Worm (Caenorhabditis elegans): Measurements from ENCODE around the gene srt-69.

srt-69 gene

DNA sequence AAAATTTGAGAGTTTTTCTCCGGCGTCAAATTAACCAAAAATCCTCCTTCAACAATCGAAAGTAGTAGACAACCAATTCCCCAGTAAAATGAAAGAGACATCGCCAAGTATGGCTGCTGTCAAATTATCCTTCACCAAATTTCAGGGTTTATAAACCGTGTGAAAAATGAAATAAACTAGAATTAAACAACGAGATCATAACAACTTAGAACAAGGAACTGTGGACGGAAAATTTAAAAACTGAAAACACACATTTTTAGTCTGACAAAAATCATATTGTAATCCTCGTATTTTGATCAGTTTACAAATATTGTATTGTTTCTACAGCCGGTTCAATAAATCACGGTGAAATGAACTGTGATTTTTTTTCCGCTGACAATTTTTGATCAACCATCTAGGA lies 2.5 kb downstream of the srt-69 start, which contains the start of gene cest-30:
Gene cest-30 (minus strand): TSS at position 101 of the 400 bp plus-strand sequence.
- TF ChIP-seq C06A6.2 (GFP tag; conservative IDR thresholded peaks at IDR 0.05) (no peak), ceh-58 (GFP tag; IDR thresholded peaks at IDR 0.05) (no peak), madf-6 (GFP tag; IDR thresholded peaks at IDR 0.05) (no peak), snpc-3.4 (tag; optimal IDR thresholded peaks at IDR 0.05) (no peak), Y67H2A.10 (GFP tag; conservative IDR thresholded peaks at IDR 0.05) (no peak), attf-6 (GFP tag; IDR thresholded peaks at IDR 0.05) (no peak), ama-1 (optimal IDR thresholded peaks at IDR 0.05) (no peak), ama-1 (GFP tag; optimal IDR thresholded peaks at IDR 0.05) (no peak), F49E8.2 (tag; optimal IDR thresholded peaks at IDR 0.05; ENCODE audit: insufficient read depth) (no peak), lag-1 (GFP tag; IDR thresholded peaks at IDR 0.05) (no peak), F10E7.11 (tag; optimal IDR thresholded peaks at IDR 0.05) (no peak), ztf-22 (GFP tag; optimal IDR thresholded peaks at IDR 0.05) (no peak)

DNA sequence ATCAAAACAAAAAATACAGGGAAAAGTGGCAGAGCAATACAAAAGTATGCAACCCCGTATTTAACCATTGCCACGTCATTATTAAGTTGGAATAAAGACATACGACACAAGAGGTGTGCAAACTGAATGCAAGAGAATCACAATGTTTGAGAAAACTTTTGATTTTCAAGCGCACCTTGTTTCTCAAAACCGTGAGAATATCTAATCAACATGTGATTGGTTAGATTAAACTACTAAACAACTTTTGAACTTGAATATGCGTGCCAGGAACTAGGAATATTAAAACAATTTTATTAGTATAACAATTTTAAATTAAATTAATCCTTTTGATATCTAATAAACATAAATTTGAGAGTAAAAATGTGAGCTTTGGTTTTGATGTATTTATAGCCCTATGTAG lies 6.0 kb downstream of the srt-69 start, which contains the start of gene srt-70:
Gene srt-70 (minus strand): TSS at position 101 of the 400 bp plus-strand sequence.
- TF ChIP-seq cebp-1 (GFP tag; IDR thresholded peaks at IDR 0.05) (no peak), cebp-1 (tag; optimal IDR thresholded peaks at IDR 0.05) (no peak), lin-26 (GFP tag; IDR thresholded peaks at IDR 0.05) (no peak), ztf-3 (GFP tag; optimal IDR thresholded peaks at IDR 0.05) (no peak), B0261.1 (tag; optimal IDR thresholded peaks at IDR 0.05) (no peak), ets-4 (GFP tag; optimal IDR thresholded peaks at IDR 0.05) (no peak), rpc-1 (optimal IDR thresholded peaks at IDR 0.05) (no peak), rpc-1 (tag; optimal IDR thresholded peaks at IDR 0.05) (no peak), dpl-1 (GFP tag; optimal IDR thresholded peaks at IDR 0.05) (no peak), aptf-2 (GFP tag; conservative IDR thresholded peaks at IDR 0.05) (no peak), ceh-40 (GFP tag; IDR thresholded peaks at IDR 0.05) (no peak), tlf-1 (GFP tag; optimal IDR thresholded peaks at IDR 0.05) (no peak), Y53F4B.3 (GFP tag; IDR thresholded peaks at IDR 0.05) (no peak), ztf-28 (GFP tag; IDR thresholded peaks at IDR 0.05) (no peak), ztf-18 (tag; optimal IDR thresholded peaks at IDR 0.05) (no peak), B0019.2 (GFP tag; conservative IDR thresholded peaks at IDR 0.05) (no peak), mcd-1 (GFP tag; IDR thresholded peaks at IDR 0.05) (no peak), ZK185.1 (tag; optimal IDR thresholded peaks at IDR 0.05; ENCODE audit: poor library complexity, severe bottlenecking) (no peak), egl-44 (GFP tag; IDR thresholded peaks at IDR 0.05) (no peak), F23B12.7 (tag; optimal IDR thresholded peaks at IDR 0.05; ENCODE audit: insufficient read depth) (no peak), B0336.3 (GFP tag; IDR thresholded peaks at IDR 0.05) (no peak)

DNA sequence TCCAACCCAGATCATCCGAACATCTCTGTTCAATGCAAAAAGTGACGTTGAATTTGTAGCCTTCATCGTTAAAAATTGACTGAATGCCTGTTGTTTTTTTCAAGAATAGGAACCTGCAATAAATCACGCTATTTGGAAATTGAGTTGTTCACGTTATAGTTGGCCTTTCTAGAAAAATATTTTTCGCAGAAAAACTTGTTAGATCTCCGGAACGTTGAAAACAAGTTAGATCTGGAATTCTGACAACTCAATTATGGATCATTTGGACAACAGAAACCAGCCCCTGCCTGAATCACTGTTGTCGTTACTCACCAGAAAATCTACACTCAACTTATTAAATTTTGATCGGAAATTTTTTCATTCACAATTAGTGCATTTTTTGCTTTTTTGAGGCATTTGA lies 8.1 kb downstream of the srt-69 start, which contains the start of gene srt-67:
Gene srt-67 (minus strand): TSS at position 101 of the 400 bp plus-strand sequence.
- TF ChIP-seq T26A5.8 (tag; optimal IDR thresholded peaks at IDR 0.05) (no peak), rpc-1 (optimal IDR thresholded peaks at IDR 0.05) (no peak), rpc-1 (tag; optimal IDR thresholded peaks at IDR 0.05) (no peak), ztf-25 (GFP tag; IDR thresholded peaks at IDR 0.05) (no peak), lin-35 (GFP tag; optimal IDR thresholded peaks at IDR 0.05) (no peak), nhr-80 (tag; optimal IDR thresholded peaks at IDR 0.05) (no peak), hlh-12 (tag; optimal IDR thresholded peaks at IDR 0.05) (no peak), mes-4 (tag; optimal IDR thresholded peaks at IDR 0.05) (no peak), C06A6.2 (GFP tag; conservative IDR thresholded peaks at IDR 0.05) (no peak), ceh-91 (GFP tag; IDR thresholded peaks at IDR 0.05) (no peak), snpc-4 (GFP tag; optimal IDR thresholded peaks at IDR 0.05) (no peak), snpc-4 (tag; optimal IDR thresholded peaks at IDR 0.05) (no peak), ama-1 (optimal IDR thresholded peaks at IDR 0.05) (no peak), ama-1 (GFP tag; optimal IDR thresholded peaks at IDR 0.05) (no peak), sptf-2 (GFP tag; optimal IDR thresholded peaks at IDR 0.05) (no peak), madf-6 (GFP tag; IDR thresholded peaks at IDR 0.05) (no peak), hmg-20 (GFP tag; IDR thresholded peaks at IDR 0.05) (no peak), akir-1 (GFP tag; optimal IDR thresholded peaks at IDR 0.05) (no peak), sdz-38 (tag; optimal IDR thresholded peaks at IDR 0.05) (no peak)

Measured in whole organism, young adult.